Fruit fly (Drosophila melanogaster) whole organism, embryonic: ENCODE measurements around the gene CG16904.

Experiments
- CG11695 ChIP-seq: fragments of 200-800 bp; sonication (Bioruptor generic); IDR thresholded peaks from 3 replicates; pipeline ENCODE4 v1.3.6; 2022; ENCODE audit warnings: missing biosample characterization, missing genetic modification characterization
- CG1792 ChIP-seq: fragments of 200-800 bp; sonication (Bioruptor generic); optimal IDR thresholded peaks from 2 replicates; lab custom pipeline; 2016; ENCODE audit warnings: missing biosample characterization, missing genetic modification characterization
- CG6854 ChIP-seq: fragments of 200-800 bp; sonication (Bioruptor generic); optimal IDR thresholded peaks from 3 replicates; lab custom pipeline; 2017; ENCODE audit warnings: missing biosample characterization, mild to moderate bottlenecking, missing genetic modification characterization
- vfl ChIP-seq: fragments of 200-800 bp; sonication (Bioruptor generic); optimal IDR thresholded peaks from 2 replicates; lab custom pipeline; 2016; ENCODE audit warnings: missing biosample characterization, missing genetic modification characterization

- TF ChIP-seq CG6854 (GFP tag; lab: Kevin White, UChicago): no peak
- no peak for TF ChIP-seq CG1792 (GFP tag; lab: Kevin White, UChicago)
- TF ChIP-seq vfl: no peak
- TF ChIP-seq CG11695 (GFP tag; lab: Robert Waterston, UW): no peak
Observed at dm6 chr3R:9812447-9812846, 4.3 kb downstream of the CG16904 start, which contains the start of gene CG8534.
